Worm (Caenorhabditis elegans) whole organism, mixed stage, embryonic: ENCODE data around the gene C37C3.9.

Source experiments
- elt-3 ChIP-seq: fragments of 150-350 bp; optimal IDR thresholded peaks from 2 replicates; lab custom pipeline; 2014; ENCODE audit warnings: missing biosample characterization, missing genetic modification characterization
- mep-1 ChIP-seq: fragments of 150-350 bp; optimal IDR thresholded peaks from 2 replicates; lab custom pipeline; 2017; ENCODE audit warnings: missing biosample characterization, missing genetic modification reagents, missing genetic modification characterization, inconsistent platforms
- nhr-12 ChIP-seq: fragments of 150-350 bp; optimal IDR thresholded peaks from 2 replicates; lab custom pipeline; 2014; ENCODE audit warnings: missing biosample characterization, missing genetic modification characterization
- nhr-237 ChIP-seq: fragments of 150-350 bp; optimal IDR thresholded peaks from 2 replicates; lab custom pipeline; 2014; ENCODE audit warnings: missing biosample characterization, missing genetic modification characterization
- nhr-28 ChIP-seq: fragments of 150-350 bp; optimal IDR thresholded peaks from 2 replicates; lab custom pipeline; 2014; ENCODE audit warnings: missing biosample characterization, missing genetic modification characterization
- pha-4 ChIP-seq: fragments of 150-350 bp; optimal IDR thresholded peaks from 2 replicates; lab custom pipeline; 2018; ENCODE audit warnings: missing biosample characterization, missing genetic modification reagents, missing genetic modification characterization

DNA sequence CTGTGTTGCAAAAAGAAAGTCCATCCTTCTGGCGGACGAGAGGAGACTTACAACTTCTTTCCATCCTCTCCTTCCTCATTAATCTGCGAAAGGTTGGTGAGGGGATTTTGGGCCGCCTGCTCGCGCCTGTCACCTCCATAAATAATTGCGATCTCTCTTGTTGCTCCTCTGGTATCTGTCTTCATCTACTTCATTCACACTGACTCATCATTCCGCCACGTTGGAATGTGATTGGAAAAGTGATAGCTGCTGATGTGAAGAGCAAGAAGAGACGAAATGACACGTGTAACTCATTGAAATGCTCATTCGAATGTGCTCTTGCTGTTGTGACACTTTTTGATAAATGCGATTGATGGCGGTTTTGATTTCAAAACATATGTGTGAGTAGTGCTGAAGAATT, 31.8 kb downstream of the C37C3.9 start:
- TF ChIP-seq nhr-237 (tag; lab: Kevin White, UChicago) (no peak), nhr-28 (no peak), nhr-12 (tag; lab: Kevin White, UChicago) (no peak), mep-1 (no peak), pha-4 (tag; lab: Kevin White, UChicago) (no peak), elt-3 (tag; lab: Kevin White, UChicago) (no peak)
